6 worm cellular contexts compared by ENCODE assay signal in genomic region chrII:13025794-13026412, ce11.
TF ChIP-seq lines count a peak whose summit lies in the region.

Gene max-2, minus strand, starts transcription at chrII:13025844.

TF ChIP-seq in whole organism, L1 larva, 84 proteins besides CTCF, POLR2A, EP300 and RAD21:
- TF ChIP-seq nhr-76 (tag; optimal IDR thresholded peaks at IDR 0.05; lab: Kevin White, UChicago) (no peak), unc-62 (GFP tag; optimal IDR thresholded peaks at IDR 0.05; lab: Kevin White, UChicago) (no peak), nhr-77 (tag; optimal IDR thresholded peaks at IDR 0.05; lab: Kevin White, UChicago) (no peak), lin-35 (GFP tag; optimal IDR thresholded peaks at IDR 0.05; lab: Kevin White, UChicago) (peak in 1 of 2 experiments; percentile 6), blmp-1 (tag; optimal IDR thresholded peaks at IDR 0.05; lab: Kevin White, UChicago) (peak; percentile 40), elt-2 (tag; optimal IDR thresholded peaks at IDR 0.05; lab: Kevin White, UChicago) (no peak), sup-37 (GFP tag; optimal IDR thresholded peaks at IDR 0.05; lab: Kevin White, UChicago) (no peak), dpl-1 (GFP tag; optimal IDR thresholded peaks at IDR 0.05; lab: Kevin White, UChicago) (peak in 1 of 3 experiments; percentile 1), aly-2 (tag; optimal IDR thresholded peaks at IDR 0.05; lab: Kevin White, UChicago) (no peak), lin-14 (GFP tag; optimal IDR thresholded peaks at IDR 0.05; lab: Kevin White, UChicago) (peak; percentile 19), fos-1 (tag; optimal IDR thresholded peaks at IDR 0.05; lab: Kevin White, UChicago) (no peak)

TF ChIP-seq in whole organism, L2 larva, 48 proteins besides CTCF, POLR2A, EP300 and RAD21:
- TF ChIP-seq fos-1 (tag; optimal IDR thresholded peaks at IDR 0.05; lab: Kevin White, UChicago) (peak; percentile 88), nhr-25 (tag; optimal IDR thresholded peaks at IDR 0.05; lab: Kevin White, UChicago) (no peak), nhr-23 (tag; optimal IDR thresholded peaks at IDR 0.05; lab: Kevin White, UChicago) (no peak)

TF ChIP-seq in whole organism, L3 larva, 47 proteins besides CTCF, POLR2A, EP300 and RAD21:
- TF ChIP-seq pha-4 (tag; optimal IDR thresholded peaks at IDR 0.05; lab: Kevin White, UChicago) (peak; percentile 63), jun-1 (tag; optimal IDR thresholded peaks at IDR 0.05; lab: Kevin White, UChicago) (peak; percentile 15), pqm-1 (tag; optimal IDR thresholded peaks at IDR 0.05; lab: Kevin White, UChicago) (peak; percentile 28), daf-12 (tag; optimal IDR thresholded peaks at IDR 0.05; lab: Kevin White, UChicago) (no peak), nhr-25 (tag; optimal IDR thresholded peaks at IDR 0.05; lab: Kevin White, UChicago) (no peak), elt-2 (tag; optimal IDR thresholded peaks at IDR 0.05; lab: Kevin White, UChicago) (peak; percentile 5), ceh-9 (tag; optimal IDR thresholded peaks at IDR 0.05; lab: Kevin White, UChicago) (no peak)

TF ChIP-seq in whole organism, L4 larva, 104 proteins besides CTCF, POLR2A, EP300 and RAD21 (continues in another document):
- TF ChIP-seq pqm-1 (tag; optimal IDR thresholded peaks at IDR 0.05; lab: Kevin White, UChicago) (peak; percentile 34), Y105C5A.15 (GFP tag; IDR thresholded peaks at IDR 0.05; lab: Robert Waterston, UW) (no peak), F49E8.2 (tag; optimal IDR thresholded peaks at IDR 0.05; lab: Kevin White, UChicago; ENCODE audit: borderline replicate concordance) (no peak), egl-27 (tag; optimal IDR thresholded peaks at IDR 0.05; lab: Kevin White, UChicago) (no peak), ama-1 (optimal IDR thresholded peaks at IDR 0.05; lab: Kevin White, UChicago) (no peak), php-3 (GFP tag; IDR thresholded peaks at IDR 0.05; lab: Robert Waterston, UW) (no peak), lin-15B (tag; optimal IDR thresholded peaks at IDR 0.05; lab: Kevin White, UChicago) (no peak), pha-4 (GFP tag; IDR thresholded peaks at IDR 0.05; lab: Robert Waterston, UW) (no peak), pha-4 (tag; optimal IDR thresholded peaks at IDR 0.05; lab: Kevin White, UChicago) (peak; percentile 27), nhr-41 (GFP tag; IDR thresholded peaks at IDR 0.05; lab: Robert Waterston, UW) (0 out of 2 replicates have a peak, but pooled peaks have one; percentile 39), unc-39 (tag; optimal IDR thresholded peaks at IDR 0.05; lab: Kevin White, UChicago) (no peak), ceh-28 (tag; optimal IDR thresholded peaks at IDR 0.05; lab: Kevin White, UChicago) (no peak), mes-2 (tag; optimal IDR thresholded peaks at IDR 0.05; lab: Kevin White, UChicago; ENCODE audit: poor library complexity, severe bottlenecking) (no peak), lsy-2 (tag; optimal IDR thresholded peaks at IDR 0.05; lab: Kevin White, UChicago) (peak in 1 of 2 experiments; percentile 26), ceh-62 (tag; optimal IDR thresholded peaks at IDR 0.05; lab: Kevin White, UChicago) (no peak), dve-1 (tag; optimal IDR thresholded peaks at IDR 0.05; lab: Kevin White, UChicago; ENCODE audit: insufficient read depth) (peak; percentile 67), mdt-29 (GFP tag; IDR thresholded peaks at IDR 0.05; lab: Robert Waterston, UW) (no peak), mdl-1 (tag; optimal IDR thresholded peaks at IDR 0.05; lab: Kevin White, UChicago) (no peak), zfp-3 (GFP tag; conservative IDR thresholded peaks at IDR 0.05; lab: Robert Waterston, UW) (no peak), arid-1 (GFP tag; conservative IDR thresholded peaks at IDR 0.05; lab: Robert Waterston, UW) (no peak), snpc-1.2 (GFP tag; IDR thresholded peaks at IDR 0.05; lab: Robert Waterston, UW) (no peak), nhr-28 (tag; optimal IDR thresholded peaks at IDR 0.05; lab: Kevin White, UChicago) (peak; percentile 52), hlh-11 (tag; optimal IDR thresholded peaks at IDR 0.05; lab: Kevin White, UChicago) (peak; percentile 33), nhr-10 (tag; optimal IDR thresholded peaks at IDR 0.05; lab: Kevin White, UChicago) (no peak)

TF ChIP-seq in whole organism, early embryonic, 17 proteins besides CTCF, POLR2A, EP300 and RAD21:
- TF ChIP-seq F13C5.2 (tag; optimal IDR thresholded peaks at IDR 0.05; lab: Kevin White, UChicago): no peak
- peak; percentile 5 for TF ChIP-seq hmg-4 (GFP tag; optimal IDR thresholded peaks at IDR 0.05; lab: Kevin White, UChicago)

TF ChIP-seq in whole organism, young adult, 124 proteins besides CTCF, POLR2A, EP300 and RAD21:
- TF ChIP-seq nhr-80 (tag; optimal IDR thresholded peaks at IDR 0.05; lab: Kevin White, UChicago): peak; percentile 66
- TF ChIP-seq dox-1 (GFP tag; IDR thresholded peaks at IDR 0.05; lab: Robert Waterston, UW): peak; percentile 33; the same call in 1 of the 2 replicates
- TF ChIP-seq lsy-27 (tag; optimal IDR thresholded peaks at IDR 0.05; lab: Kevin White, UChicago; ENCODE audit: borderline replicate concordance, insufficient read depth): no peak
- no peak for TF ChIP-seq cebp-1 (GFP tag; IDR thresholded peaks at IDR 0.05; lab: Robert Waterston, UW)
- peak; percentile 27 for TF ChIP-seq cebp-1 (tag; optimal IDR thresholded peaks at IDR 0.05; lab: Kevin White, UChicago)
- no peak for TF ChIP-seq madf-3 (GFP tag; IDR thresholded peaks at IDR 0.05; lab: Robert Waterston, UW)
- TF ChIP-seq hmg-1.2 (GFP tag; IDR thresholded peaks at IDR 0.05; lab: Robert Waterston, UW): peak; percentile 34; the same call in 1 of the 2 replicates
